Worm (Caenorhabditis elegans) whole organism, L2 larva: Measurements from ENCODE around the gene srbc-67.
"Not testable (repeated sequence)": the region's sequence is repeated elsewhere in the genome, so short reads cannot be mapped to it uniquely, and the experiment has no call there.

Experiments used
- crh-2 ChIP-seq: sonication (generic microtip); optimal IDR thresholded peaks from 2 replicates; lab custom pipeline; 2017; ENCODE audit warnings: missing biosample characterization, missing genetic modification characterization
- nhr-77 ChIP-seq: fragments of 150-350 bp; optimal IDR thresholded peaks from 2 replicates; lab custom pipeline; 2014; ENCODE audit warnings: missing biosample characterization, missing genetic modification characterization
- ztf-1 ChIP-seq: fragments of 200-800 bp; sonication (Bioruptor generic); conservative IDR thresholded peaks from 2 replicates; pipeline ENCODE4 v1.3.6; 2022; ENCODE audit warnings: missing genetic modification characterization, missing compliant biosample characterization

DNA sequence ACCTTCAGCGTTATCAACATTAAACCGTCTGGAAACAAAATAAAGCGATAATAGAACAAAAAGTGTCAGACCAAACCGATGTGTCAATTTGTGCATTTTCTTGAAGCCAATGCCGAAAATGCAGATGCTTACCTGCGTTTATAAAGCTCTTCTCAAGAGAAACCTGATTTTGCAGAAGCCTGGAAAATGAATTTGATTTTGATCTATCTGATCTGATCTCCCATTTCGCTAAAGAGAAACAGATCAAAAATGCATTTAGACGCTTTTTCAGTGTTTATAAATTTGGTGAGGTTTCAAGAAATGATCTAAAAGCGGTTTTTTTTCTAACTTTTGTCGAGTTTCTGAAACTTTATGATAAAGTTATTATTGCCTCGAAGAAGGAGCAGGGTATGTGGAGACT, 21.8 kb upstream of the srbc-67 start, which contains the start of gene T24A6.16:
- not testable (repeated sequence) for TF ChIP-seq nhr-77; crh-2; ztf-1 (GFP tag; lab: Robert Waterston, UW)
